Fruit fly (Drosophila melanogaster) whole organism, pupa: ENCODE measurements around the gene Kaz1-ORFB.

Experiments
- CG13204 ChIP-seq: fragments of 200-800 bp; sonication (Bioruptor generic); optimal IDR thresholded peaks from 2 replicates; lab custom pipeline; 2018; ENCODE audit warnings: missing biosample characterization, mild to moderate bottlenecking, missing genetic modification characterization, moderate library complexity
- CG14655 ChIP-seq: fragments of 200-800 bp; sonication (Bioruptor generic); optimal IDR thresholded peaks from 3 replicates; lab custom pipeline; 2017; ENCODE audit warnings: mild to moderate bottlenecking, missing biosample characterization, missing genetic modification reagents, missing genetic modification characterization
- CG15710 ChIP-seq: fragments of 200-800 bp; sonication (Bioruptor generic); optimal IDR thresholded peaks from 2 replicates; lab custom pipeline; 2018; ENCODE audit warnings: missing biosample characterization, mild to moderate bottlenecking, missing genetic modification characterization, moderate library complexity
- CG17806 ChIP-seq: fragments of 200-800 bp; sonication (Bioruptor generic); optimal IDR thresholded peaks from 2 replicates; lab custom pipeline; 2018; ENCODE audit warnings: missing biosample characterization, mild to moderate bottlenecking, missing genetic modification characterization, moderate library complexity
- CG34367 ChIP-seq: fragments of 200-800 bp; sonication (Bioruptor generic); optimal IDR thresholded peaks from 2 replicates; lab custom pipeline; 2018; ENCODE audit warnings: missing biosample characterization, mild to moderate bottlenecking, missing genetic modification characterization
- CG4496 ChIP-seq: fragments of 200-800 bp; sonication (Bioruptor generic); IDR thresholded peaks from 3 replicates; pipeline ENCODE4 v1.3.6; 2022; ENCODE audit warnings: missing biosample characterization, missing genetic modification characterization
- CG8301 ChIP-seq: fragments of 200-800 bp; sonication (Bioruptor generic); optimal IDR thresholded peaks from 2 replicates; lab custom pipeline; 2018; ENCODE audit warnings: missing biosample characterization, mild to moderate bottlenecking, missing genetic modification characterization
- fd96Ca ChIP-seq: fragments of 200-800 bp; sonication (Bioruptor generic); IDR thresholded peaks from 3 replicates; pipeline ENCODE4 v1.3.6; 2022; ENCODE audit warnings: missing biosample characterization, missing genetic modification characterization

- TF ChIP-seq CG4496 (GFP tag; lab: Robert Waterston, UW) = no peak; the same call in 2 of the 3 replicates
- peak; percentile 5 for TF ChIP-seq CG17806 (tag; lab: Kevin White, UChicago)
- TF ChIP-seq CG14655 (GFP tag; lab: Kevin White, UChicago) = no peak
- no peak for TF ChIP-seq CG15710 (tag; lab: Kevin White, UChicago)
- TF ChIP-seq fd96Ca = no peak
- peak; percentile 47 for TF ChIP-seq CG34367 (tag; lab: Kevin White, UChicago)
- TF ChIP-seq CG8301 (tag; lab: Kevin White, UChicago) = no peak
- no peak for TF ChIP-seq CG13204 (GFP tag; lab: Kevin White, UChicago)
Measured at dm6 chr3L:246644-247199, 30.3 kb downstream of the Kaz1-ORFB start.
